Worm (Caenorhabditis elegans) whole organism, midembryonic: Measurements from ENCODE around the gene ubc-8.

Source experiments
- T22C8.4 ChIP-seq: fragments of 200-800 bp; sonication (Bioruptor generic); IDR thresholded peaks from 2 replicates; pipeline ENCODE4 v1.3.6; 2022; ENCODE audit warnings: missing genetic modification characterization, missing compliant biosample characterization
- cog-1 ChIP-seq: sonication (generic microtip); optimal IDR thresholded peaks from 2 replicates; lab custom pipeline; 2016; ENCODE audit warnings: missing genetic modification characterization, missing compliant biosample characterization
- flt-1 ChIP-seq: fragments of 200-800 bp; sonication (Bioruptor generic); IDR thresholded peaks from 2 replicates; pipeline ENCODE4 v1.3.6; 2022; ENCODE audit warnings: missing genetic modification characterization, missing compliant biosample characterization
- klf-2 ChIP-seq: fragments of 200-800 bp; sonication (Bioruptor generic); conservative IDR thresholded peaks from 2 replicates; pipeline ENCODE4 v1.3.6; 2022; ENCODE audit warnings: missing genetic modification reagents, missing genetic modification characterization, missing compliant biosample characterization
- med-1 ChIP-seq: sonication (generic microtip); optimal IDR thresholded peaks from 2 replicates; lab custom pipeline; 2017; ENCODE audit warnings: missing genetic modification characterization, mild to moderate bottlenecking, missing compliant biosample characterization, antibody characterized with exemption, missing genetic modification reagents; ENCODE audit not compliant: insufficient read depth
- ref-1 ChIP-seq: fragments of 200-800 bp; sonication (Bioruptor generic); conservative IDR thresholded peaks from 2 replicates; pipeline ENCODE4 v1.3.6; 2022; ENCODE audit warnings: missing genetic modification reagents, missing genetic modification characterization, missing compliant biosample characterization
- tab-1 ChIP-seq: fragments of 200-800 bp; sonication (Bioruptor generic); IDR thresholded peaks from 2 replicates; pipeline ENCODE4 v1.3.6; 2022; ENCODE audit warnings: missing genetic modification characterization, missing compliant biosample characterization
- ztf-23 ChIP-seq: fragments of 200-800 bp; sonication (Bioruptor generic); IDR thresholded peaks from 2 replicates; pipeline ENCODE4 v1.3.6; 2022; ENCODE audit warnings: missing genetic modification reagents, missing genetic modification characterization, missing compliant biosample characterization

DNA sequence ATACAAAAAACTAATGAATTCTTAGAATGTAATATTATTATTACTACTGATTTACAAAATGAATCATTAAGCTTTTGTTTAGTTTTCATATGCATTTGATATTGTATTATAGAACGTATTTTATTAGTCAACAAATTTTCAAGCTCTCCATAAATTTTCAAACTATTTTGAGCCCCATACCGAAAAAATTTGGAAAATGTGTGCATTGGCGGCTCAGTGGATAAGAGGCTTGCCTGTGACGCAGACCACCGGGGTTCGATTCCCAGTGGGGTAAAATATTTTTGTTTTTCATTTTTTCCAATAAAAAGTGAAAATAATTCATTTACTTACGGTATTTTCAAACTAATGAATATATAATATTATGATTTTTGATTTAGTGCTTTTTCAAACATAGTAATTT lies 31.4 kb upstream of the ubc-8 start:
- TF ChIP-seq med-1 (GFP tag; lab: Kevin White, UChicago) (no peak), ztf-23 (GFP tag; lab: Robert Waterston, UW) (no peak), flt-1 (GFP tag; lab: Robert Waterston, UW) (no peak), tab-1 (GFP tag; lab: Robert Waterston, UW) (no peak), ref-1 (GFP tag; lab: Robert Waterston, UW) (no peak), klf-2 (GFP tag; lab: Robert Waterston, UW) (no peak), T22C8.4 (GFP tag; lab: Robert Waterston, UW) (no peak), cog-1 (tag; lab: Kevin White, UChicago) (no peak)
